Worm (Caenorhabditis elegans) whole organism, L2 larva: ENCODE data around the gene lea-1.

Experiments
- C34F6.9 ChIP-seq: fragments of 150-350 bp; optimal IDR thresholded peaks from 2 replicates; lab custom pipeline; 2014; ENCODE audit warnings: missing biosample characterization, missing genetic modification characterization
- F13H6.1 ChIP-seq: sonication (generic microtip); optimal IDR thresholded peaks from 2 replicates; lab custom pipeline; 2016; ENCODE audit warnings: missing genetic modification characterization, missing compliant biosample characterization
- R02D3.7 ChIP-seq: fragments of 150-350 bp; optimal IDR thresholded peaks from 2 replicates; lab custom pipeline; 2014; ENCODE audit warnings: missing biosample characterization, missing genetic modification characterization
- Y55F3AM.14 ChIP-seq: fragments of 200-800 bp; sonication (Bioruptor generic); optimal IDR thresholded peaks from 2 replicates; lab custom pipeline; 2018; ENCODE audit warnings: mild to moderate bottlenecking, missing genetic modification characterization, missing compliant biosample characterization
- ZK546.5 ChIP-seq: sonication (generic microtip); optimal IDR thresholded peaks from 2 replicates; lab custom pipeline; 2017; ENCODE audit warnings: missing biosample characterization, missing genetic modification characterization
- alr-1 ChIP-seq: fragments of 150-350 bp; optimal IDR thresholded peaks from 2 replicates; lab custom pipeline; 2014; ENCODE audit warnings: missing biosample characterization, missing genetic modification characterization
- aly-2 ChIP-seq: fragments of 150-350 bp; optimal IDR thresholded peaks from 2 replicates; lab custom pipeline; 2014; ENCODE audit warnings: missing biosample characterization, missing genetic modification characterization
- ama-1 ChIP-seq: fragments of 150-350 bp; optimal IDR thresholded peaks from 2 replicates; lab custom pipeline; 2018; ENCODE audit warnings: inconsistent platforms
- blmp-1 ChIP-seq: sonication (generic microtip); optimal IDR thresholded peaks from 2 replicates; lab custom pipeline; 2017; ENCODE audit warnings: missing genetic modification characterization, mild to moderate bottlenecking, missing compliant biosample characterization, antibody characterized with exemption, moderate library complexity; ENCODE audit not compliant: insufficient read depth
- ceh-16 ChIP-seq: fragments of 150-350 bp; optimal IDR thresholded peaks from 2 replicates; lab custom pipeline; 2014; ENCODE audit warnings: missing biosample characterization, missing genetic modification characterization
- ceh-82 ChIP-seq: fragments of 150-350 bp; optimal IDR thresholded peaks from 2 replicates; lab custom pipeline; 2014; ENCODE audit warnings: missing biosample characterization, missing genetic modification characterization
- crh-2 ChIP-seq: sonication (generic microtip); optimal IDR thresholded peaks from 2 replicates; lab custom pipeline; 2017; ENCODE audit warnings: missing biosample characterization, missing genetic modification characterization
- dmd-4 ChIP-seq: sonication (generic microtip); optimal IDR thresholded peaks from 2 replicates; lab custom pipeline; 2017; ENCODE audit warnings: missing biosample characterization, missing genetic modification characterization
- egl-27 ChIP-seq: sonication (generic microtip); optimal IDR thresholded peaks from 3 replicates; lab custom pipeline; 2017; ENCODE audit warnings: missing biosample characterization, missing genetic modification reagents, missing genetic modification characterization
- elt-1 ChIP-seq: fragments of 150-350 bp; optimal IDR thresholded peaks from 2 replicates; lab custom pipeline; 2014; ENCODE audit warnings: missing biosample characterization, missing genetic modification characterization
- elt-3 ChIP-seq: sonication (generic microtip); optimal IDR thresholded peaks from 2 replicates; lab custom pipeline; 2017; ENCODE audit warnings: missing biosample characterization, missing genetic modification characterization
- fos-1 ChIP-seq: fragments of 150-350 bp; optimal IDR thresholded peaks from 2 replicates; lab custom pipeline; 2014; ENCODE audit warnings: missing biosample characterization, missing genetic modification characterization
- gmeb-1 ChIP-seq: fragments of 150-350 bp; optimal IDR thresholded peaks from 2 replicates; lab custom pipeline; 2014; ENCODE audit warnings: missing biosample characterization, missing genetic modification characterization
- lin-11 ChIP-seq: fragments of 150-350 bp; sonication (generic microtip); optimal IDR thresholded peaks from 2 replicates; lab custom pipeline; 2014; ENCODE audit warnings: missing biosample characterization, missing genetic modification characterization, inconsistent platforms, mixed read lengths
- lin-13 ChIP-seq: fragments of 150-350 bp; optimal IDR thresholded peaks from 2 replicates; lab custom pipeline; 2014; ENCODE audit warnings: missing biosample characterization, missing genetic modification reagents, missing genetic modification characterization
- lin-39 ChIP-seq: fragments of 150-350 bp; optimal IDR thresholded peaks from 2 replicates; lab custom pipeline; 2014; ENCODE audit warnings: missing biosample characterization, missing genetic modification reagents, missing genetic modification characterization
- lsy-2 ChIP-seq, 2 experiments: fragments of 150-350 bp in 1 of 2; sonication (generic microtip) in 1 of 2; optimal IDR thresholded peaks; 2 replicates each; lab custom pipeline; 2014 to 2017; ENCODE audit warnings: missing biosample characterization in 2 of 2, missing genetic modification characterization in 2 of 2
- mab-5 ChIP-seq: fragments of 150-350 bp; optimal IDR thresholded peaks from 2 replicates; lab custom pipeline; 2014; ENCODE audit warnings: missing biosample characterization, missing genetic modification characterization
- mbf-1 ChIP-seq: sonication (generic microtip); optimal IDR thresholded peaks from 2 replicates; lab custom pipeline; 2017; ENCODE audit warnings: missing biosample characterization, missing genetic modification characterization
- mdl-1 ChIP-seq, 2 experiments: fragments of 150-350 bp in 1 of 2; sonication (generic microtip) in 1 of 2; optimal IDR thresholded peaks; 2 replicates each; lab custom pipeline; 2017; ENCODE audit warnings: missing biosample characterization in 2 of 2, missing genetic modification characterization in 2 of 2
- nhr-10 ChIP-seq: sonication (generic microtip); optimal IDR thresholded peaks from 2 replicates; lab custom pipeline; 2017; ENCODE audit warnings: missing biosample characterization, missing genetic modification characterization
- nhr-11 ChIP-seq: fragments of 150-350 bp; optimal IDR thresholded peaks from 2 replicates; lab custom pipeline; 2014; ENCODE audit warnings: missing biosample characterization, missing genetic modification characterization
- nhr-12 ChIP-seq: fragments of 150-350 bp; optimal IDR thresholded peaks from 2 replicates; lab custom pipeline; 2014; ENCODE audit warnings: missing biosample characterization, missing genetic modification characterization
- nhr-129 ChIP-seq: fragments of 150-350 bp; optimal IDR thresholded peaks from 2 replicates; lab custom pipeline; 2014; ENCODE audit warnings: missing biosample characterization, missing genetic modification characterization
- nhr-21 ChIP-seq: fragments of 150-350 bp; optimal IDR thresholded peaks from 2 replicates; lab custom pipeline; 2014; ENCODE audit warnings: missing biosample characterization, missing genetic modification characterization
- nhr-23 ChIP-seq: fragments of 150-350 bp; optimal IDR thresholded peaks from 2 replicates; lab custom pipeline; 2014; ENCODE audit warnings: missing biosample characterization, missing genetic modification reagents, missing genetic modification characterization
- nhr-237 ChIP-seq: fragments of 150-350 bp; optimal IDR thresholded peaks from 2 replicates; lab custom pipeline; 2014; ENCODE audit warnings: missing biosample characterization, missing genetic modification characterization
- nhr-25 ChIP-seq: fragments of 150-350 bp; sonication (generic microtip); optimal IDR thresholded peaks from 3 replicates; lab custom pipeline; 2014; ENCODE audit warnings: missing biosample characterization, missing genetic modification characterization
- nhr-6 ChIP-seq: fragments of 150-350 bp; optimal IDR thresholded peaks from 2 replicates; lab custom pipeline; 2014; ENCODE audit warnings: missing biosample characterization, missing genetic modification characterization
- nhr-77 ChIP-seq: fragments of 150-350 bp; optimal IDR thresholded peaks from 2 replicates; lab custom pipeline; 2014; ENCODE audit warnings: missing biosample characterization, missing genetic modification characterization
- peb-1 ChIP-seq: fragments of 150-350 bp; optimal IDR thresholded peaks from 2 replicates; lab custom pipeline; 2014; ENCODE audit warnings: missing biosample characterization, missing genetic modification characterization
- sem-4 ChIP-seq: fragments of 150-350 bp; optimal IDR thresholded peaks from 2 replicates; lab custom pipeline; 2014; ENCODE audit warnings: missing biosample characterization, missing genetic modification reagents, missing genetic modification characterization
- skn-1 ChIP-seq: sonication (generic microtip); optimal IDR thresholded peaks from 2 replicates; lab custom pipeline; 2017; ENCODE audit warnings: missing biosample characterization, missing genetic modification characterization
- sma-3 ChIP-seq: sonication (generic microtip); optimal IDR thresholded peaks from 2 replicates; lab custom pipeline; 2016; ENCODE audit warnings: missing genetic modification reagents, missing genetic modification characterization, missing compliant biosample characterization
- sma-9 ChIP-seq, 2 experiments: fragments of 150-350 bp in 1 of 2; sonication (generic microtip) in 1 of 2; optimal IDR thresholded peaks; 2 replicates each; lab custom pipeline; 2014 to 2016; ENCODE audit warnings: missing genetic modification characterization in 2 of 2, mild to moderate bottlenecking in 1 of 2, missing biosample characterization in 1 of 2, missing compliant biosample characterization in 1 of 2, missing genetic modification reagents in 1 of 2, moderate library complexity in 1 of 2
- snpc-4 ChIP-seq: fragments of 150-350 bp; optimal IDR thresholded peaks from 2 replicates; lab custom pipeline; 2014; ENCODE audit warnings: missing biosample characterization, missing genetic modification characterization
- unc-39 ChIP-seq: fragments of 150-350 bp; optimal IDR thresholded peaks from 2 replicates; lab custom pipeline; 2014; ENCODE audit warnings: missing biosample characterization, missing genetic modification characterization
- unc-55 ChIP-seq: fragments of 150-350 bp; sonication (generic microtip); optimal IDR thresholded peaks from 3 replicates; lab custom pipeline; 2014; ENCODE audit warnings: missing biosample characterization, missing genetic modification reagents, missing genetic modification characterization
- unc-62 ChIP-seq: fragments of 150-350 bp; optimal IDR thresholded peaks from 2 replicates; lab custom pipeline; 2014; ENCODE audit warnings: missing biosample characterization, missing genetic modification reagents, missing genetic modification characterization
- zag-1 ChIP-seq: fragments of 150-350 bp; optimal IDR thresholded peaks from 2 replicates; lab custom pipeline; 2014; ENCODE audit warnings: missing biosample characterization, missing genetic modification characterization
- ztf-1 ChIP-seq: fragments of 200-800 bp; sonication (Bioruptor generic); conservative IDR thresholded peaks from 2 replicates; pipeline ENCODE4 v1.3.6; 2022; ENCODE audit warnings: missing genetic modification characterization, missing compliant biosample characterization
- ztf-11 ChIP-seq: sonication (generic microtip); optimal IDR thresholded peaks from 2 replicates; lab custom pipeline; 2017; ENCODE audit warnings: missing biosample characterization, missing genetic modification characterization
- ztf-4 ChIP-seq: fragments of 150-350 bp; optimal IDR thresholded peaks from 2 replicates; lab custom pipeline; 2014; ENCODE audit warnings: missing biosample characterization, missing genetic modification characterization

The lea-1 gene

ce11 chrV:10035586-10035985 is 23.9 kb downstream of the lea-1 start:
- TF ChIP-seq nhr-21 (tag; lab: Kevin White, UChicago) = no peak
- no peak for TF ChIP-seq R02D3.7 (tag; lab: Kevin White, UChicago)
- no peak for TF ChIP-seq peb-1 (tag; lab: Kevin White, UChicago)
- TF ChIP-seq nhr-23 (tag; lab: Kevin White, UChicago) = no peak
- TF ChIP-seq nhr-12 (tag; lab: Kevin White, UChicago) = no peak
- no peak for TF ChIP-seq crh-2
- no peak for TF ChIP-seq egl-27
- peak; percentile 32 for TF ChIP-seq blmp-1 (tag; lab: Kevin White, UChicago)
- no peak for TF ChIP-seq aly-2
- TF ChIP-seq lsy-2 (tag; optimal IDR thresholded peaks at IDR 0.05; lab: Kevin White, UChicago) = peak in 1 of 2 experiments; percentile 17
- peak; percentile 55 for TF ChIP-seq nhr-25 (tag; lab: Kevin White, UChicago)

DNA sequence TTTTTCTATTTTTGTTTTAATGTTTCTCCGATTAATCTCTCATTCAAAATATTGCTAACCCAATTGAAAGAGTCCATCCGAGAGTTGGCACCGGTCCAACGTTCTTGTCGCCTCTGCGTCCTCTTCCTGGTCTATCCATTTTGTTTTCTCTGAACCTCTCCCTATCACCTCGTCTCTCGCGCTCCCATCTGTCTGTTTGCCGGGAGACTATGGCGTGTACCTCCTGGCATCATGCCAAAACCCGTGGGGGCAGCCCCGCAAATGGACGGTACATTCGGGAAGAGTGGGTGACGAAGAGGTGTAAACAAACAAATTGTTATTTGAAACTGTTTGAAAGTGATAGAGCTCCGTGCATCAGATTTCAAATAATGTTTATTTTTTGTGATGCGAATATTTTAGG is 24.6 kb downstream of the lea-1 start, which contains the start of gene T06E8.2:
TSS of gene T06E8.2 (minus strand) at position 139 of the 400 bp plus-strand sequence.
- TF ChIP-seq dmd-4 (tag; lab: Kevin White, UChicago) (no peak), skn-1 (tag; lab: Kevin White, UChicago) (no peak), elt-1 (tag; lab: Kevin White, UChicago) (no peak), nhr-21 (tag; lab: Kevin White, UChicago) (no peak), nhr-10 (no peak), crh-2 (no peak), C34F6.9 (peak; percentile 50), ztf-11 (no peak), aly-2 (no peak), sma-9 (GFP tag; optimal IDR thresholded peaks at IDR 0.05; lab: Kevin White, UChicago) (peak; percentile 84), sma-9 (tag; optimal IDR thresholded peaks at IDR 0.05; lab: Kevin White, UChicago) (no peak), ZK546.5 (no peak), mbf-1 (tag; lab: Kevin White, UChicago) (no peak), unc-39 (tag; lab: Kevin White, UChicago) (no peak), lin-11 (no peak), ama-1 (lab: Kevin White, UChicago) (no peak), nhr-25 (tag; lab: Kevin White, UChicago) (peak; percentile 7), ztf-4 (no peak), ceh-16 (tag; lab: Kevin White, UChicago) (no peak), gmeb-1 (tag; lab: Kevin White, UChicago) (no peak), ceh-82 (tag; lab: Kevin White, UChicago) (no peak), snpc-4 (tag; lab: Kevin White, UChicago) (peak; percentile 33), egl-27 (peak; percentile 53), peb-1 (tag; lab: Kevin White, UChicago) (peak; percentile 41), alr-1 (no peak), nhr-11 (tag; lab: Kevin White, UChicago) (no peak), nhr-23 (tag; lab: Kevin White, UChicago) (no peak), mdl-1 (tag; optimal IDR thresholded peaks at IDR 0.05; lab: Kevin White, UChicago) (no peak), Y55F3AM.14 (no peak), ztf-1 (GFP tag; lab: Robert Waterston, UW) (no peak), unc-55 (GFP tag; lab: Kevin White, UChicago) (no peak), nhr-77 (tag; lab: Kevin White, UChicago) (no peak), elt-3 (tag; lab: Kevin White, UChicago) (no peak), nhr-6 (no peak), fos-1 (tag; lab: Kevin White, UChicago) (no peak), nhr-12 (tag; lab: Kevin White, UChicago) (no peak), lin-13 (no peak), R02D3.7 (tag; lab: Kevin White, UChicago) (no peak), lin-39 (tag; lab: Kevin White, UChicago) (no peak), sma-3 (GFP tag; lab: Kevin White, UChicago) (peak; percentile 43), mab-5 (tag; lab: Kevin White, UChicago) (no peak), sem-4 (tag; lab: Kevin White, UChicago) (peak; percentile 27), blmp-1 (tag; lab: Kevin White, UChicago) (no peak), zag-1 (tag; lab: Kevin White, UChicago) (no peak), F13H6.1 (peak; percentile 85), unc-62 (no peak), nhr-237 (tag; lab: Kevin White, UChicago) (no peak), lsy-2 (tag; optimal IDR thresholded peaks at IDR 0.05; lab: Kevin White, UChicago) (peak in 1 of 2 experiments; percentile 69), nhr-129 (tag; lab: Kevin White, UChicago) (peak; percentile 66)
